Worm (Caenorhabditis elegans) whole organism, young adult: ENCODE measurements around the gene tag-77.

Experiments used
- C06A6.2 ChIP-seq: fragments of 200-800 bp; sonication (Bioruptor generic); conservative IDR thresholded peaks from 2 replicates; pipeline ENCODE4 v1.3.6; 2022; ENCODE audit warnings: missing genetic modification characterization, missing compliant biosample characterization
- C17E4.6 ChIP-seq: fragments of 200-800 bp; sonication (Bioruptor generic); IDR thresholded peaks from 2 replicates; pipeline ENCODE4 v1.3.6; 2022; ENCODE audit warnings: missing genetic modification reagents, missing genetic modification characterization, missing compliant biosample characterization
- F22D6.2 ChIP-seq: sonication (generic microtip); optimal IDR thresholded peaks from 2 replicates; lab custom pipeline; 2016; ENCODE audit warnings: mild to moderate bottlenecking, missing genetic modification characterization, missing compliant biosample characterization
- F33H1.4 ChIP-seq: fragments of 200-800 bp; sonication (Bioruptor generic); IDR thresholded peaks from 2 replicates; pipeline ENCODE4 v1.3.6; 2022; ENCODE audit warnings: missing genetic modification reagents, missing genetic modification characterization, missing compliant biosample characterization
- F49E8.2 ChIP-seq: sonication (generic microtip); optimal IDR thresholded peaks from 3 replicates; lab custom pipeline; 2017; ENCODE audit warnings: missing genetic modification characterization, mild to moderate bottlenecking, missing compliant biosample characterization, antibody characterized with exemption, moderate library complexity; ENCODE audit not compliant: insufficient read depth
- F57A8.1 ChIP-seq: fragments of 200-800 bp; sonication (Bioruptor generic); optimal IDR thresholded peaks from 2 replicates; lab custom pipeline; 2018; ENCODE audit warnings: mild to moderate bottlenecking, missing genetic modification characterization, moderate library complexity, missing compliant biosample characterization
- F57C9.4 ChIP-seq: sonication (generic microtip); optimal IDR thresholded peaks from 2 replicates; lab custom pipeline; 2017; ENCODE audit warnings: mild to moderate bottlenecking, missing genetic modification characterization, missing compliant biosample characterization
- Y95B8A.8 ChIP-seq: fragments of 200-800 bp; sonication (Bioruptor generic); IDR thresholded peaks from 2 replicates; pipeline ENCODE4 v1.3.6; 2022; ENCODE audit warnings: missing genetic modification reagents, missing genetic modification characterization, missing compliant biosample characterization
- attf-3 ChIP-seq: fragments of 200-800 bp; sonication (Bioruptor generic); conservative IDR thresholded peaks from 2 replicates; pipeline ENCODE4 v1.3.6; 2022; ENCODE audit warnings: missing genetic modification reagents, missing genetic modification characterization, missing compliant biosample characterization
- attf-5 ChIP-seq: fragments of 200-800 bp; sonication (Bioruptor generic); optimal IDR thresholded peaks from 2 replicates; lab custom pipeline; 2018; ENCODE audit warnings: mild to moderate bottlenecking, missing genetic modification characterization, missing compliant biosample characterization
- cebp-2 ChIP-seq: fragments of 200-800 bp; sonication (Bioruptor generic); IDR thresholded peaks from 2 replicates; pipeline ENCODE4 v1.3.6; 2022; ENCODE audit warnings: missing genetic modification characterization, missing compliant biosample characterization
- ceh-79 ChIP-seq: sonication (generic microtip); optimal IDR thresholded peaks from 2 replicates; lab custom pipeline; 2017; ENCODE audit warnings: mild to moderate bottlenecking, missing genetic modification characterization, missing compliant biosample characterization
- die-1 ChIP-seq: sonication (generic microtip); optimal IDR thresholded peaks from 2 replicates; lab custom pipeline; 2016; ENCODE audit warnings: missing genotype, mild to moderate bottlenecking, missing genetic modification characterization, missing compliant biosample characterization
- dox-1 ChIP-seq: fragments of 200-800 bp; sonication (Bioruptor generic); IDR thresholded peaks from 2 replicates; pipeline ENCODE4 v1.3.6; 2022; ENCODE audit warnings: missing genetic modification reagents, missing genetic modification characterization, missing compliant biosample characterization
- dpff-1 ChIP-seq: sonication (generic microtip); optimal IDR thresholded peaks from 2 replicates; lab custom pipeline; 2017; ENCODE audit warnings: mild to moderate bottlenecking, missing genetic modification characterization, missing compliant biosample characterization
- egl-44 ChIP-seq: fragments of 200-800 bp; sonication (Bioruptor generic); IDR thresholded peaks from 2 replicates; pipeline ENCODE4 v1.3.6; 2022; ENCODE audit warnings: missing genetic modification reagents, missing genetic modification characterization, missing compliant biosample characterization
- ets-4 ChIP-seq: fragments of 200-800 bp; sonication (Bioruptor generic); optimal IDR thresholded peaks from 2 replicates; lab custom pipeline; 2018; ENCODE audit warnings: mild to moderate bottlenecking, missing genetic modification characterization, missing compliant biosample characterization
- fkh-3 ChIP-seq: sonication (generic microtip); optimal IDR thresholded peaks from 2 replicates; lab custom pipeline; 2016; ENCODE audit warnings: mild to moderate bottlenecking, missing genetic modification characterization, missing compliant biosample characterization
- hlh-12 ChIP-seq: sonication (generic microtip); optimal IDR thresholded peaks from 2 replicates; lab custom pipeline; 2016; ENCODE audit warnings: missing genetic modification characterization, missing compliant biosample characterization
- hlh-26 ChIP-seq: fragments of 200-800 bp; sonication (Bioruptor generic); conservative IDR thresholded peaks from 2 replicates; pipeline ENCODE4 v1.3.6; 2022; ENCODE audit warnings: missing genetic modification reagents, missing genetic modification characterization, missing compliant biosample characterization
- hmg-1.2 ChIP-seq: fragments of 200-800 bp; sonication (Bioruptor generic); IDR thresholded peaks from 2 replicates; pipeline ENCODE4 v1.3.6; 2022; ENCODE audit warnings: missing genetic modification reagents, missing genetic modification characterization, missing compliant biosample characterization
- hrde-1 ChIP-seq: sonication (generic microtip); optimal IDR thresholded peaks from 2 replicates; lab custom pipeline; 2016; ENCODE audit warnings: missing genetic modification characterization, mild to moderate bottlenecking, missing compliant biosample characterization, moderate library complexity, missing genotype, missing genetic modification reagents, borderline replicate concordance
- hsf-1 ChIP-seq: fragments of 200-800 bp; sonication (Bioruptor generic); IDR thresholded peaks from 2 replicates; pipeline ENCODE4 v1.3.6; 2022; ENCODE audit warnings: missing genetic modification reagents, missing genetic modification characterization, missing compliant biosample characterization
- let-607 ChIP-seq, 2 experiments: fragments of 200-800 bp in 1 of 2; sonication (Bioruptor generic) in 1 of 2; sonication (generic microtip) in 1 of 2; optimal IDR thresholded peaks; 2 replicates each; lab custom pipeline; 2016 to 2018; ENCODE audit warnings: mild to moderate bottlenecking in 2 of 2, missing compliant biosample characterization in 2 of 2, missing genetic modification characterization in 2 of 2, moderate library complexity in 2 of 2, missing genotype in 1 of 2
- lin-26 ChIP-seq: fragments of 200-800 bp; sonication (Bioruptor generic); IDR thresholded peaks from 2 replicates; pipeline ENCODE4 v1.3.6; 2022; ENCODE audit warnings: missing genetic modification reagents, missing genetic modification characterization, missing compliant biosample characterization
- lin-35 ChIP-seq, 3 experiments: fragments of 150-350 bp in 2 of 3; sonication (generic microtip) in 1 of 3; optimal IDR thresholded peaks; 2 replicates each; lab custom pipeline; 2014 to 2018; ENCODE audit warnings: missing biosample characterization in 3 of 3, missing genetic modification characterization in 3 of 3, missing genetic modification reagents in 3 of 3
- lin-40 ChIP-seq: sonication (generic microtip); optimal IDR thresholded peaks from 2 replicates; lab custom pipeline; 2016; ENCODE audit warnings: missing genetic modification characterization, mild to moderate bottlenecking, missing compliant biosample characterization, missing genotype, missing genetic modification reagents
- lin-54 ChIP-seq: fragments of 200-800 bp; sonication (Bioruptor generic); optimal IDR thresholded peaks from 2 replicates; lab custom pipeline; 2018; ENCODE audit warnings: mild to moderate bottlenecking, missing genetic modification characterization, missing compliant biosample characterization
- lsy-27 ChIP-seq: sonication (generic microtip); optimal IDR thresholded peaks from 2 replicates; lab custom pipeline; 2017; ENCODE audit warnings: missing genetic modification characterization, mild to moderate bottlenecking, missing compliant biosample characterization, antibody characterized with exemption, missing genotype, borderline replicate concordance; ENCODE audit not compliant: insufficient read depth
- madf-6 ChIP-seq: fragments of 200-800 bp; sonication (Bioruptor generic); IDR thresholded peaks from 2 replicates; pipeline ENCODE4 v1.3.6; 2022; ENCODE audit warnings: missing genetic modification reagents, missing genetic modification characterization, missing compliant biosample characterization
- mcd-1 ChIP-seq: fragments of 200-800 bp; sonication (Bioruptor generic); IDR thresholded peaks from 2 replicates; pipeline ENCODE4 v1.3.6; 2022; ENCODE audit warnings: missing genetic modification reagents, missing genetic modification characterization, missing compliant biosample characterization
- mel-28 ChIP-seq: sonication (generic microtip); optimal IDR thresholded peaks from 2 replicates; lab custom pipeline; 2016; ENCODE audit warnings: borderline replicate concordance, mild to moderate bottlenecking, missing genetic modification characterization, missing compliant biosample characterization
- mxl-1 ChIP-seq: sonication (generic microtip); optimal IDR thresholded peaks from 2 replicates; lab custom pipeline; 2016; ENCODE audit warnings: missing genetic modification characterization, missing compliant biosample characterization
- nfya-2 ChIP-seq: fragments of 200-800 bp; sonication (Bioruptor generic); IDR thresholded peaks from 2 replicates; pipeline ENCODE4 v1.3.6; 2022; ENCODE audit warnings: missing genetic modification reagents, missing genetic modification characterization, missing compliant biosample characterization
- nfyb-1 ChIP-seq: fragments of 200-800 bp; sonication (Bioruptor generic); IDR thresholded peaks from 2 replicates; pipeline ENCODE4 v1.3.6; 2022; ENCODE audit warnings: missing genetic modification reagents, missing genetic modification characterization, missing compliant biosample characterization
- nhr-80 ChIP-seq: sonication (generic microtip); optimal IDR thresholded peaks from 2 replicates; lab custom pipeline; 2016; ENCODE audit warnings: missing genetic modification characterization, missing compliant biosample characterization
- repo-1 ChIP-seq: sonication (generic microtip); optimal IDR thresholded peaks from 2 replicates; lab custom pipeline; 2017; ENCODE audit warnings: mild to moderate bottlenecking, missing genetic modification characterization, missing compliant biosample characterization
- sea-2 ChIP-seq: fragments of 200-800 bp; sonication (Bioruptor generic); IDR thresholded peaks from 2 replicates; pipeline ENCODE4 v1.3.6; 2022; ENCODE audit warnings: missing genetic modification characterization, missing compliant biosample characterization
- somi-1 ChIP-seq: fragments of 200-800 bp; sonication (Bioruptor generic); optimal IDR thresholded peaks from 2 replicates; lab custom pipeline; 2018; ENCODE audit warnings: mild to moderate bottlenecking, missing genetic modification characterization, missing compliant biosample characterization
- tbp1 ChIP-seq: fragments of 200-800 bp; sonication (Bioruptor generic); optimal IDR thresholded peaks from 2 replicates; lab custom pipeline; 2018; ENCODE audit warnings: mild to moderate bottlenecking, missing genetic modification characterization, missing compliant biosample characterization
- tlf-1 ChIP-seq: fragments of 200-800 bp; sonication (Bioruptor generic); optimal IDR thresholded peaks from 2 replicates; lab custom pipeline; 2018; ENCODE audit warnings: mild to moderate bottlenecking, missing genetic modification characterization, missing compliant biosample characterization
- unc-130 ChIP-seq: sonication (generic microtip); optimal IDR thresholded peaks from 2 replicates; lab custom pipeline; 2016; ENCODE audit warnings: missing genetic modification reagents, missing genetic modification characterization, missing compliant biosample characterization
- ztf-26 ChIP-seq: sonication (generic microtip); optimal IDR thresholded peaks from 2 replicates; lab custom pipeline; 2017; ENCODE audit warnings: missing genetic modification characterization, missing compliant biosample characterization
- ztf-28 ChIP-seq: fragments of 200-800 bp; sonication (Bioruptor generic); IDR thresholded peaks from 2 replicates; pipeline ENCODE4 v1.3.6; 2022; ENCODE audit warnings: missing genetic modification reagents, missing genetic modification characterization, missing compliant biosample characterization
- ztf-3 ChIP-seq: fragments of 200-800 bp; sonication (Bioruptor generic); optimal IDR thresholded peaks from 2 replicates; lab custom pipeline; 2018; ENCODE audit warnings: mild to moderate bottlenecking, missing genetic modification characterization, missing compliant biosample characterization

Gene tag-77

DNA sequence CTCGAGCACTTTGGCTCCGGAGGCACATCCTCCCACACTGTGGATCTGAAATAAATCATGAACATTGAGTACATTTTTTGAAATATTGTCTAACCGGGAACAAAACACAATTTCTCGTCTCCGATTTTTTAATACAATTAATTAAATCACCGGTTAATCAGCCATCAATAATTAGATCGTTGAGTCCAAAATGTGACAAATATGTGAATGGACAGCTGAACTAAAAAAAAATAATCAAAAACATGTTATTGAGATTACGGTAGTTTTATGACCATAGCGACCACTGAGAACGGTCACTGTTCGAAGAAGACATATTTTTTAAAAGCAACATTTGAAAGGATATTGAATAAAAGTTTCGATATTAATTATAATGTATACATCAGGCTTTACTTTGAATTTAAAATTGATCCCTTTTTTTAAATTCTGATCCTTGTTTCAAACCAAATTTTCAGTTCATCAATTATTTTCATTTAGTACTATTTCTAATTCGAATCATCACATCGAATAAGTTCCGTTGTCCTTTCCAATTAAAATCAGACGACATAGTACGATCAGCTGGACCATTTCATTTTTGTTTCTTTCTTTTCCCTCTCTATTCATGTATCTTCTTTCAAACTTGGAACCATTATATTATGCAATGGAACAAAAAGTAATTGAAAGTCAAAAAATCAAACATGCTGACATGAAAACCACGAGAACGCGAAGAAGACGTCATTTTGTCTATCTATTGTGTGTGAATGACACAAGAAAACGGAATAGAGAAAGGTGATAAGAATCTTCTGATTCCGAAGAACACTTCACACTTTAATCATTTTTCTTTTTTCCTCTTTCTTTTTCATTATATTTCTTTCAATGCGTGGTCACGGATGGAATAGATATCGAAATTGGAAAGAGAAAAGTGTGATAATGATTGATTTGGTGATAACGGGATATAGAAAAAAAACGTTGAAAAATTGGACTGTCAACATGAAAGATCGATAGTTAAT lies 20.0 kb upstream of the tag-77 start (continued):
- TF ChIP-seq hmg-1.2 (peak; percentile 62), ztf-3 (no peak), ztf-26 (tag; lab: Kevin White, UChicago) (peak; percentile 78), F57A8.1 (no peak), egl-44 (peak; percentile 73; the same call in 1 of the 2 replicates), hlh-26 (GFP tag; lab: Robert Waterston, UW) (no peak), lin-35 (GFP tag; optimal IDR thresholded peaks at IDR 0.05; lab: Kevin White, UChicago) (peak in 1 of 3 experiments; percentile 17), ets-4 (GFP tag; lab: Kevin White, UChicago) (peak; percentile 72), die-1 (tag; lab: Kevin White, UChicago) (no peak), Y95B8A.8 (GFP tag; lab: Robert Waterston, UW) (0 out of 2 replicates have a peak, but pooled peaks have one; percentile 20), C06A6.2 (GFP tag; lab: Robert Waterston, UW) (peak; percentile 27; the same call in 1 of the 2 replicates), F22D6.2 (tag; lab: Kevin White, UChicago) (peak; percentile 79), lin-54 (GFP tag; lab: Kevin White, UChicago) (peak; percentile 5), tlf-1 (peak; percentile 69), nhr-80 (tag; lab: Kevin White, UChicago) (peak; percentile 94)

ce11 chrIV:8529039-8529438 lies 18.7 kb upstream of the tag-77 start:
- no peak for TF ChIP-seq attf-3 (GFP tag; lab: Robert Waterston, UW)
- TF ChIP-seq lin-40 (tag; lab: Kevin White, UChicago): peak; percentile 29
- peak; percentile 89 for TF ChIP-seq somi-1
- no peak for TF ChIP-seq cebp-2 (GFP tag; lab: Robert Waterston, UW)
- TF ChIP-seq ceh-79 (tag; lab: Kevin White, UChicago): no peak
- TF ChIP-seq tlf-1: no peak
- peak; percentile 29; the same call in 1 of the 2 replicates for TF ChIP-seq mcd-1 (GFP tag; lab: Robert Waterston, UW)
- TF ChIP-seq dpff-1 (tag; lab: Kevin White, UChicago): no peak
- no peak for TF ChIP-seq nfyb-1 (GFP tag; lab: Robert Waterston, UW)
- no peak for TF ChIP-seq dox-1 (GFP tag; lab: Robert Waterston, UW)
- no peak for TF ChIP-seq hlh-26 (GFP tag; lab: Robert Waterston, UW)
- TF ChIP-seq sea-2 (GFP tag; lab: Robert Waterston, UW): no peak
- no peak for TF ChIP-seq hsf-1 (GFP tag; lab: Robert Waterston, UW)
- no peak for TF ChIP-seq attf-5 (GFP tag; lab: Kevin White, UChicago)
- no peak for TF ChIP-seq F33H1.4 (GFP tag; lab: Robert Waterston, UW)
- TF ChIP-seq lin-26: no peak
- no peak for TF ChIP-seq nfya-2 (GFP tag; lab: Robert Waterston, UW)
- TF ChIP-seq unc-130: no peak
- TF ChIP-seq tbp1 (GFP tag; lab: Kevin White, UChicago): peak; percentile 4
- TF ChIP-seq hlh-12 (tag; lab: Kevin White, UChicago): no peak
- TF ChIP-seq C06A6.2 (GFP tag; lab: Robert Waterston, UW): peak; percentile 16; the same call in 1 of the 2 replicates
- TF ChIP-seq madf-6: no peak
- TF ChIP-seq hrde-1 (tag; lab: Kevin White, UChicago): no peak
- TF ChIP-seq let-607 (tag; optimal IDR thresholded peaks at IDR 0.05; lab: Kevin White, UChicago): no peak
- no peak for TF ChIP-seq F49E8.2
- TF ChIP-seq mel-28 (tag; lab: Kevin White, UChicago): no peak
- TF ChIP-seq mxl-1 (tag; lab: Kevin White, UChicago): no peak
- no peak for TF ChIP-seq F57C9.4 (tag; lab: Kevin White, UChicago)
- no peak for TF ChIP-seq fkh-3 (tag; lab: Kevin White, UChicago)
- TF ChIP-seq repo-1 (tag; lab: Kevin White, UChicago): no peak
- no peak for TF ChIP-seq C17E4.6 (GFP tag; lab: Robert Waterston, UW)
- peak; percentile 44 for TF ChIP-seq ztf-26 (tag; lab: Kevin White, UChicago)
- TF ChIP-seq ztf-28 (GFP tag; lab: Robert Waterston, UW): no peak
- TF ChIP-seq lsy-27 (tag; lab: Kevin White, UChicago): no peak
